Worm (Caenorhabditis elegans): ENCODE data around the gene cogc-2.

ce11 chrIV:7032459-7032858, 6.9 kb downstream of the cogc-2 start, which contains the start of gene C06G3.8:
- TF ChIP-seq ztf-29 (GFP tag; IDR thresholded peaks at IDR 0.05) (no peak), T22C8.4 (GFP tag; IDR thresholded peaks at IDR 0.05) (no peak), ref-1 (GFP tag; conservative IDR thresholded peaks at IDR 0.05) (no peak), flt-1 (GFP tag; IDR thresholded peaks at IDR 0.05) (no peak)
